Fruit fly (Drosophila melanogaster) whole organism, prepupa: ENCODE measurements around the gene DCAF12.

ENCODE experiments used
- Blimp-1 ChIP-seq: fragments of 200-800 bp; sonication (Bioruptor generic); optimal IDR thresholded peaks from 3 replicates; lab custom pipeline; 2017; ENCODE audit warnings: missing biosample characterization, missing genetic modification characterization, mild to moderate bottlenecking, moderate library complexity, missing genetic modification reagents
- CG1621 ChIP-seq: fragments of 200-800 bp; sonication (Bioruptor generic); optimal IDR thresholded peaks from 3 replicates; lab custom pipeline; 2018; ENCODE audit warnings: missing biosample characterization, mild to moderate bottlenecking, missing genetic modification characterization
- CG31627 ChIP-seq: fragments of 200-800 bp; sonication (Bioruptor generic); optimal IDR thresholded peaks from 3 replicates; lab custom pipeline; 2016; ENCODE audit warnings: missing biosample characterization, missing genetic modification characterization
- Hr39 ChIP-seq: fragments of 200-800 bp; sonication (Bioruptor generic); optimal IDR thresholded peaks from 2 replicates; lab custom pipeline; 2016; ENCODE audit warnings: missing biosample characterization, missing genetic modification characterization
- Sox102F ChIP-seq: fragments of 200-800 bp; sonication (Bioruptor generic); optimal IDR thresholded peaks from 2 replicates; lab custom pipeline; 2016; ENCODE audit warnings: missing biosample characterization, mild to moderate bottlenecking, missing genetic modification characterization
- acj6 ChIP-seq: fragments of 200-800 bp; sonication (Bioruptor generic); optimal IDR thresholded peaks from 3 replicates; lab custom pipeline; 2016; ENCODE audit warnings: missing biosample characterization, missing genetic modification characterization
- lz ChIP-seq: fragments of 200-800 bp; sonication (Bioruptor generic); optimal IDR thresholded peaks from 3 replicates; lab custom pipeline; 2016; ENCODE audit warnings: missing biosample characterization, missing genetic modification characterization
- pdm3 ChIP-seq: fragments of 200-800 bp; sonication (Bioruptor generic); optimal IDR thresholded peaks from 3 replicates; lab custom pipeline; 2016; ENCODE audit warnings: missing biosample characterization, missing genetic modification characterization

- TF ChIP-seq Sox102F (GFP tag; lab: Kevin White, UChicago) (no peak), CG1621 (tag; lab: Kevin White, UChicago) (no peak), lz (no peak), pdm3 (GFP tag; lab: Kevin White, UChicago) (no peak), CG31627 (GFP tag; lab: Kevin White, UChicago) (no peak), acj6 (GFP tag; lab: Kevin White, UChicago) (no peak), Blimp-1 (no peak), Hr39 (GFP tag; lab: Kevin White, UChicago) (no peak)
Observed at dm6 chr3R:12049113-12049512, 32.3 kb upstream of the DCAF12 start, which contains the start of gene CG14739.
